Fruit fly (Drosophila melanogaster): ENCODE measurements around the gene CG9922.

The CG9922 gene

DNA sequence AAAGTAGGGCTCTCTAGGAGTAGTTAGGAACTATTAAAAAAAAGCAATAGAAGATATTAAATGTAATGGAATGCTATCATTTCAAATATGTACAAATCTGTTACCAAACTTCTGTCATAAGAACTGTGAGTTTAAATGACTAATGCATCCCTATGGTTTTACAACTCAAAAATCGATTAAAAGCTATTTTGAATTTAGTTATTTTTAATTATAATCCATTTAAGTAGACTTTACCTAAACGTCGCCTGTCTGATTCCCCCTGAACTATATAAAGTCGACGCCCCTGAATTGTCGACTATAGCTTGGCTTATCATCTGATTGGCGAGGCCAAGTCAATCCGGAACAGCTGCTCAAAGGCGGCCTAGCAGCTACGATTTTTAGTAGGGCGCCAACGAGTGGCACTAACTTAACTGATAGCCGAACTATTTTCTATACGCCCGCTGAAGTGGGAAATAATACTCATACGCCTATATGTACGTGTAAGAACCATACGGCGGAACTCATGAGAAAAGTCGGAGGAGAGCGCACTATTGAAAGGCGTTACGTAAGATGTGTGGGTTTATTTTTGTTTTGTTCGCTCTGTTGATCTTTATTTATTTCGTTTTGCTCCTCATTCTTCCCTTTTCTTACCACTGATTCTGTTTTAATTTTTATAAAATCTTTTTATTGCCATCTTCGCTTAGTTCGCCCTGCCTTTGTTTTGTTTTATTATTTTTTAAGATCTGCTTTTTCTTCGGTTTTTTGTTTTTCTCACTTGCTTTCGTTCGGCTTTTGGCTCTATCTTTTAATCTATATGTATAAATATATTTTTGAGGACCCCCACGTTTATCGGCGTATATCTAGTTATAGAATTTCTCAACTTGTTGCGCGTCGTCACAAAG is 26.0 kb upstream of the CG9922 start (continued):
- no peak for TF ChIP-seq amos (GFP tag; IDR thresholded peaks at IDR 0.05; ENCODE audit: partially characterized antibody)
- TF ChIP-seq CG11696 (GFP tag; IDR thresholded peaks at IDR 0.05) = no peak
- TF ChIP-seq pros (GFP tag; optimal IDR thresholded peaks at IDR 0.05) = no peak
- no peak for TF ChIP-seq Sin3A (optimal IDR thresholded peaks at IDR 0.05)
- peak; percentile 57; the same call in 1 of the 3 replicates for TF ChIP-seq CG6791 (GFP tag; IDR thresholded peaks at IDR 0.05; ENCODE audit: partially characterized antibody)
- TF ChIP-seq mld (GFP tag; IDR thresholded peaks at IDR 0.05; ENCODE audit: partially characterized antibody) = no peak
- no peak for TF ChIP-seq Hmx (GFP tag; optimal IDR thresholded peaks at IDR 0.05)
- no peak for TF ChIP-seq dati (GFP tag; IDR thresholded peaks at IDR 0.05)
- TF ChIP-seq h (optimal IDR thresholded peaks at IDR 0.05) = no peak
- no peak for TF ChIP-seq Oaz (GFP tag; IDR thresholded peaks at IDR 0.05)
- no peak for TF ChIP-seq GATAe (GFP tag; conservative IDR thresholded peaks at IDR 0.05)
- peak; percentile 56 for TF ChIP-seq Asciz (GFP tag; optimal IDR thresholded peaks at IDR 0.05)
- no peak for TF ChIP-seq tll (GFP tag; optimal IDR thresholded peaks at IDR 0.05)
- no peak for TF ChIP-seq CG2129 (GFP tag; IDR thresholded peaks at IDR 0.05; ENCODE audit: partially characterized antibody)
- TF ChIP-seq CG12104 (GFP tag; optimal IDR thresholded peaks at IDR 0.05) = peak; percentile 46
- TF ChIP-seq inv (GFP tag; IDR thresholded peaks at IDR 0.05; ENCODE audit: partially characterized antibody) = no peak
- no peak for TF ChIP-seq Stat92E (GFP tag; optimal IDR thresholded peaks at IDR 0.05)
- TF ChIP-seq CG18599 (GFP tag; optimal IDR thresholded peaks at IDR 0.05) = peak; percentile 72
- no peak for TF ChIP-seq eyg (GFP tag; optimal IDR thresholded peaks at IDR 0.05)
- peak; percentile 13 for TF ChIP-seq Dad (GFP tag; optimal IDR thresholded peaks at IDR 0.05)
- no peak for TF ChIP-seq CG4328 (GFP tag; optimal IDR thresholded peaks at IDR 0.05)
- 0 out of 3 replicates have a peak, but pooled peaks have one; percentile 31 for TF ChIP-seq CG11695 (GFP tag; IDR thresholded peaks at IDR 0.05)
- TF ChIP-seq CG10209 (GFP tag; optimal IDR thresholded peaks at IDR 0.05) = no peak
- peak; percentile 60; the same call in 1 of the 2 replicates for TF ChIP-seq slbo (GFP tag; IDR thresholded peaks at IDR 0.05)
- TF ChIP-seq CG11504 (tag; optimal IDR thresholded peaks at IDR 0.05) = peak; percentile 65
- TF ChIP-seq CG4730 (GFP tag; IDR thresholded peaks at IDR 0.05) = no peak
- no peak for TF ChIP-seq CG18011 (GFP tag; optimal IDR thresholded peaks at IDR 0.05)
- peak; percentile 54 for TF ChIP-seq Ptx1 (GFP tag; IDR thresholded peaks at IDR 0.05)
- peak; percentile 12 for TF ChIP-seq slou (GFP tag; optimal IDR thresholded peaks at IDR 0.05)
- TF ChIP-seq ap (GFP tag; IDR thresholded peaks at IDR 0.05) = no peak
- no peak for TF ChIP-seq CG8944 (GFP tag; optimal IDR thresholded peaks at IDR 0.05)
- no peak for TF ChIP-seq Ada2b (GFP tag; IDR thresholded peaks at IDR 0.05)
- TF ChIP-seq CG6683 (GFP tag; optimal IDR thresholded peaks at IDR 0.05) = no peak
- peak; percentile 42 for TF ChIP-seq CoRest (tag; optimal IDR thresholded peaks at IDR 0.05)
- TF ChIP-seq org-1 (GFP tag; optimal IDR thresholded peaks at IDR 0.05) = no peak
- TF ChIP-seq nom (GFP tag; optimal IDR thresholded peaks at IDR 0.05) = peak; percentile 72
- TF ChIP-seq C15 (GFP tag; IDR thresholded peaks at IDR 0.05) = no peak
- TF ChIP-seq vfl (GFP tag; optimal IDR thresholded peaks at IDR 0.05) = no peak
- no peak for TF ChIP-seq abd-A (tag; optimal IDR thresholded peaks at IDR 0.05)
- peak; percentile 15 for TF ChIP-seq nmo (GFP tag; optimal IDR thresholded peaks at IDR 0.05)
- TF ChIP-seq CG7839 (tag; optimal IDR thresholded peaks at IDR 0.05) = peak; percentile 43
- TF ChIP-seq pb (GFP tag; optimal IDR thresholded peaks at IDR 0.05) = no peak
- TF ChIP-seq Mad (GFP tag; optimal IDR thresholded peaks at IDR 0.05) = no peak
- TF ChIP-seq CG2712 (tag; optimal IDR thresholded peaks at IDR 0.05) = peak; percentile 55
- peak; percentile 16 to 20 for TF ChIP-seq bsh (GFP tag; optimal IDR thresholded peaks at IDR 0.05)
- TF ChIP-seq fd64A (GFP tag; optimal IDR thresholded peaks at IDR 0.05) = no peak
- no peak for TF ChIP-seq sim (GFP tag; IDR thresholded peaks at IDR 0.05)
- no peak for TF ChIP-seq rib (GFP tag; IDR thresholded peaks at IDR 0.05)
- no peak for TF ChIP-seq fru (optimal IDR thresholded peaks at IDR 0.05)
